Worm (Caenorhabditis elegans) whole organism, L2 larva: Measurements from ENCODE around the gene suex-1.

Experiments used
- C34F6.9 ChIP-seq: fragments of 150-350 bp; optimal IDR thresholded peaks from 2 replicates; lab custom pipeline; 2014; ENCODE audit warnings: missing biosample characterization, missing genetic modification characterization
- F13H6.1 ChIP-seq: sonication (generic microtip); optimal IDR thresholded peaks from 2 replicates; lab custom pipeline; 2016; ENCODE audit warnings: missing genetic modification characterization, missing compliant biosample characterization
- R02D3.7 ChIP-seq: fragments of 150-350 bp; optimal IDR thresholded peaks from 2 replicates; lab custom pipeline; 2014; ENCODE audit warnings: missing biosample characterization, missing genetic modification characterization
- ZK546.5 ChIP-seq: sonication (generic microtip); optimal IDR thresholded peaks from 2 replicates; lab custom pipeline; 2017; ENCODE audit warnings: missing biosample characterization, missing genetic modification characterization
- aly-2 ChIP-seq: fragments of 150-350 bp; optimal IDR thresholded peaks from 2 replicates; lab custom pipeline; 2014; ENCODE audit warnings: missing biosample characterization, missing genetic modification characterization
- ama-1 ChIP-seq: fragments of 150-350 bp; optimal IDR thresholded peaks from 2 replicates; lab custom pipeline; 2018; ENCODE audit warnings: inconsistent platforms
- blmp-1 ChIP-seq: sonication (generic microtip); optimal IDR thresholded peaks from 2 replicates; lab custom pipeline; 2017; ENCODE audit warnings: missing genetic modification characterization, mild to moderate bottlenecking, missing compliant biosample characterization, antibody characterized with exemption, moderate library complexity; ENCODE audit not compliant: insufficient read depth
- ceh-16 ChIP-seq: fragments of 150-350 bp; optimal IDR thresholded peaks from 2 replicates; lab custom pipeline; 2014; ENCODE audit warnings: missing biosample characterization, missing genetic modification characterization
- ceh-82 ChIP-seq: fragments of 150-350 bp; optimal IDR thresholded peaks from 2 replicates; lab custom pipeline; 2014; ENCODE audit warnings: missing biosample characterization, missing genetic modification characterization
- crh-2 ChIP-seq: sonication (generic microtip); optimal IDR thresholded peaks from 2 replicates; lab custom pipeline; 2017; ENCODE audit warnings: missing biosample characterization, missing genetic modification characterization
- dmd-4 ChIP-seq: sonication (generic microtip); optimal IDR thresholded peaks from 2 replicates; lab custom pipeline; 2017; ENCODE audit warnings: missing biosample characterization, missing genetic modification characterization
- egl-27 ChIP-seq: sonication (generic microtip); optimal IDR thresholded peaks from 3 replicates; lab custom pipeline; 2017; ENCODE audit warnings: missing biosample characterization, missing genetic modification reagents, missing genetic modification characterization
- elt-3 ChIP-seq: sonication (generic microtip); optimal IDR thresholded peaks from 2 replicates; lab custom pipeline; 2017; ENCODE audit warnings: missing biosample characterization, missing genetic modification characterization
- fos-1 ChIP-seq: fragments of 150-350 bp; optimal IDR thresholded peaks from 2 replicates; lab custom pipeline; 2014; ENCODE audit warnings: missing biosample characterization, missing genetic modification characterization
- gmeb-1 ChIP-seq: fragments of 150-350 bp; optimal IDR thresholded peaks from 2 replicates; lab custom pipeline; 2014; ENCODE audit warnings: missing biosample characterization, missing genetic modification characterization
- lsy-2 ChIP-seq, 2 experiments: fragments of 150-350 bp in 1 of 2; sonication (generic microtip) in 1 of 2; optimal IDR thresholded peaks; 2 replicates each; lab custom pipeline; 2014 to 2017; ENCODE audit warnings: missing biosample characterization in 2 of 2, missing genetic modification characterization in 2 of 2
- mbf-1 ChIP-seq: sonication (generic microtip); optimal IDR thresholded peaks from 2 replicates; lab custom pipeline; 2017; ENCODE audit warnings: missing biosample characterization, missing genetic modification characterization
- mdl-1 ChIP-seq, 2 experiments: fragments of 150-350 bp in 1 of 2; sonication (generic microtip) in 1 of 2; optimal IDR thresholded peaks; 2 replicates each; lab custom pipeline; 2017; ENCODE audit warnings: missing biosample characterization in 2 of 2, missing genetic modification characterization in 2 of 2
- nhr-10 ChIP-seq: sonication (generic microtip); optimal IDR thresholded peaks from 2 replicates; lab custom pipeline; 2017; ENCODE audit warnings: missing biosample characterization, missing genetic modification characterization
- nhr-11 ChIP-seq: fragments of 150-350 bp; optimal IDR thresholded peaks from 2 replicates; lab custom pipeline; 2014; ENCODE audit warnings: missing biosample characterization, missing genetic modification characterization
- nhr-129 ChIP-seq: fragments of 150-350 bp; optimal IDR thresholded peaks from 2 replicates; lab custom pipeline; 2014; ENCODE audit warnings: missing biosample characterization, missing genetic modification characterization
- nhr-21 ChIP-seq: fragments of 150-350 bp; optimal IDR thresholded peaks from 2 replicates; lab custom pipeline; 2014; ENCODE audit warnings: missing biosample characterization, missing genetic modification characterization
- nhr-23 ChIP-seq: fragments of 150-350 bp; optimal IDR thresholded peaks from 2 replicates; lab custom pipeline; 2014; ENCODE audit warnings: missing biosample characterization, missing genetic modification reagents, missing genetic modification characterization
- nhr-237 ChIP-seq: fragments of 150-350 bp; optimal IDR thresholded peaks from 2 replicates; lab custom pipeline; 2014; ENCODE audit warnings: missing biosample characterization, missing genetic modification characterization
- nhr-25 ChIP-seq: fragments of 150-350 bp; sonication (generic microtip); optimal IDR thresholded peaks from 3 replicates; lab custom pipeline; 2014; ENCODE audit warnings: missing biosample characterization, missing genetic modification characterization
- nhr-6 ChIP-seq: fragments of 150-350 bp; optimal IDR thresholded peaks from 2 replicates; lab custom pipeline; 2014; ENCODE audit warnings: missing biosample characterization, missing genetic modification characterization
- sem-4 ChIP-seq: fragments of 150-350 bp; optimal IDR thresholded peaks from 2 replicates; lab custom pipeline; 2014; ENCODE audit warnings: missing biosample characterization, missing genetic modification reagents, missing genetic modification characterization
- skn-1 ChIP-seq: sonication (generic microtip); optimal IDR thresholded peaks from 2 replicates; lab custom pipeline; 2017; ENCODE audit warnings: missing biosample characterization, missing genetic modification characterization
- sma-9 ChIP-seq, 2 experiments: fragments of 150-350 bp in 1 of 2; sonication (generic microtip) in 1 of 2; optimal IDR thresholded peaks; 2 replicates each; lab custom pipeline; 2014 to 2016; ENCODE audit warnings: missing genetic modification characterization in 2 of 2, mild to moderate bottlenecking in 1 of 2, missing biosample characterization in 1 of 2, missing compliant biosample characterization in 1 of 2, missing genetic modification reagents in 1 of 2, moderate library complexity in 1 of 2
- snpc-4 ChIP-seq: fragments of 150-350 bp; optimal IDR thresholded peaks from 2 replicates; lab custom pipeline; 2014; ENCODE audit warnings: missing biosample characterization, missing genetic modification characterization
- unc-55 ChIP-seq: fragments of 150-350 bp; sonication (generic microtip); optimal IDR thresholded peaks from 3 replicates; lab custom pipeline; 2014; ENCODE audit warnings: missing biosample characterization, missing genetic modification reagents, missing genetic modification characterization
- unc-62 ChIP-seq: fragments of 150-350 bp; optimal IDR thresholded peaks from 2 replicates; lab custom pipeline; 2014; ENCODE audit warnings: missing biosample characterization, missing genetic modification reagents, missing genetic modification characterization
- zag-1 ChIP-seq: fragments of 150-350 bp; optimal IDR thresholded peaks from 2 replicates; lab custom pipeline; 2014; ENCODE audit warnings: missing biosample characterization, missing genetic modification characterization
- ztf-11 ChIP-seq: sonication (generic microtip); optimal IDR thresholded peaks from 2 replicates; lab custom pipeline; 2017; ENCODE audit warnings: missing biosample characterization, missing genetic modification characterization
- ztf-4 ChIP-seq: fragments of 150-350 bp; optimal IDR thresholded peaks from 2 replicates; lab custom pipeline; 2014; ENCODE audit warnings: missing biosample characterization, missing genetic modification characterization

The suex-1 gene

ce11 chrII:5505820-5506287 lies 7.8 kb upstream of the suex-1 start, which contains the start of gene npp-24:
Gene npp-24, plus strand, starts transcription at chrII:5505870.
- no peak for TF ChIP-seq nhr-6 (tag; lab: Kevin White, UChicago)
- no peak for TF ChIP-seq mbf-1
- TF ChIP-seq zag-1 (tag; lab: Kevin White, UChicago): no peak
- TF ChIP-seq ceh-82: no peak
- peak; percentile 13 for TF ChIP-seq unc-55
- TF ChIP-seq aly-2 (tag; lab: Kevin White, UChicago): no peak
- peak; percentile 10 for TF ChIP-seq C34F6.9
- TF ChIP-seq snpc-4 (tag; lab: Kevin White, UChicago): no peak
- TF ChIP-seq nhr-25 (tag; lab: Kevin White, UChicago): no peak
- no peak for TF ChIP-seq egl-27 (tag; lab: Kevin White, UChicago)
- no peak for TF ChIP-seq dmd-4 (tag; lab: Kevin White, UChicago)
- TF ChIP-seq lsy-2 (tag; optimal IDR thresholded peaks at IDR 0.05; lab: Kevin White, UChicago): peak in 1 of 2 experiments; percentile 38
- TF ChIP-seq sma-9 (GFP tag; optimal IDR thresholded peaks at IDR 0.05; lab: Kevin White, UChicago): no peak
- TF ChIP-seq sma-9 (tag; optimal IDR thresholded peaks at IDR 0.05; lab: Kevin White, UChicago): no peak
- TF ChIP-seq nhr-23 (tag; lab: Kevin White, UChicago): no peak
- peak; percentile 49 for TF ChIP-seq blmp-1 (tag; lab: Kevin White, UChicago)
- no peak for TF ChIP-seq ama-1 (lab: Kevin White, UChicago)
- TF ChIP-seq mdl-1 (tag; optimal IDR thresholded peaks at IDR 0.05; lab: Kevin White, UChicago): no peak

DNA sequence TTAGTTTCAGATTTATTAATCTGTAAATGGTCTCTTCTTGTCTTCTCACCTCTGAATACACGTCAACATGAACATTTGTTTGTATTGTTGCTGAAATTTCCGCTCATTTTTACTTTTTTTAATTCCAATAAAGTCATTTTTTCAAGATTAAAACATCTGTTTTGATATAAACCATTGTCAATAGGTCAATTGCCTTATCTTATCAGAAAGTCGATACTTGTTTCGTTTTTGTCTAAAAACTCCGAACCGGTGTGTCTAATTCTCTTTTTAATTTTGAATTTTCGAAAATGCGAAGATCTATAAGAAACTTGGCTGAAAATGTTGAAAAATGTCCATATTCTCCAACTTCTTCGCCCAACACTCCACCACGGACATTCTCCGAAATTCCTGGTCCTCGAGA lies 5.7 kb upstream of the suex-1 start, which contains the start of gene cyp-44A1:
Gene cyp-44A1, plus strand, starts transcription at position 285 of the 400 bp plus-strand sequence.
- no peak for TF ChIP-seq lsy-2 (tag; optimal IDR thresholded peaks at IDR 0.05; lab: Kevin White, UChicago)
- TF ChIP-seq fos-1 (tag; lab: Kevin White, UChicago): peak; percentile 2

ce11 chrII:5500986-5501657 lies 3.1 kb upstream of the suex-1 start, which contains the start of gene F12A10.8:
Gene F12A10.8, minus strand, starts transcription at chrII:5501064.
- TF ChIP-seq egl-27 (tag; lab: Kevin White, UChicago) (no peak), nhr-237 (tag; lab: Kevin White, UChicago) (no peak), elt-3 (no peak), unc-62 (GFP tag; lab: Kevin White, UChicago) (no peak), sma-9 (GFP tag; optimal IDR thresholded peaks at IDR 0.05; lab: Kevin White, UChicago) (no peak), sma-9 (tag; optimal IDR thresholded peaks at IDR 0.05; lab: Kevin White, UChicago) (no peak), C34F6.9 (peak; percentile 33), ZK546.5 (tag; lab: Kevin White, UChicago) (no peak), nhr-129 (tag; lab: Kevin White, UChicago) (peak; percentile 35), F13H6.1 (tag; lab: Kevin White, UChicago) (no peak), blmp-1 (tag; lab: Kevin White, UChicago) (no peak), ztf-4 (tag; lab: Kevin White, UChicago) (no peak), gmeb-1 (tag; lab: Kevin White, UChicago) (peak; percentile 70), nhr-21 (tag; lab: Kevin White, UChicago) (no peak), ztf-11 (tag; lab: Kevin White, UChicago) (no peak), lsy-2 (tag; optimal IDR thresholded peaks at IDR 0.05; lab: Kevin White, UChicago) (peak in 1 of 2 experiments; percentile 49)

ce11 chrII:5500470-5500869 lies 2.4 kb upstream of the suex-1 start, which contains the start of gene fzy-1:
Gene fzy-1, plus strand, starts transcription at chrII:5500770.
- no peak for TF ChIP-seq sem-4
- TF ChIP-seq nhr-11: no peak
- no peak for TF ChIP-seq nhr-10
- no peak for TF ChIP-seq zag-1 (tag; lab: Kevin White, UChicago)
- TF ChIP-seq nhr-23 (tag; lab: Kevin White, UChicago): no peak
- no peak for TF ChIP-seq ceh-16 (tag; lab: Kevin White, UChicago)
- TF ChIP-seq skn-1 (tag; lab: Kevin White, UChicago): no peak
- TF ChIP-seq crh-2 (tag; lab: Kevin White, UChicago): no peak
- no peak for TF ChIP-seq R02D3.7 (tag; lab: Kevin White, UChicago)
- no peak for TF ChIP-seq blmp-1 (tag; lab: Kevin White, UChicago)
- TF ChIP-seq fos-1 (tag; lab: Kevin White, UChicago): no peak
